Fruit fly (Drosophila melanogaster) whole organism, wandering third instar larva: ENCODE data around the gene Rbp.

Source experiments
- Abd-B ChIP-seq: fragments of >200 bp; optimal IDR thresholded peaks from 2 replicates; lab custom pipeline; 2017; ENCODE audit warnings: missing biosample characterization, missing genetic modification characterization
- CG32264 ChIP-seq: fragments of 200-800 bp; sonication (Bioruptor generic); optimal IDR thresholded peaks from 2 replicates; lab custom pipeline; 2016; ENCODE audit warnings: missing biosample characterization, missing genetic modification characterization
- CG9705 ChIP-seq: fragments of 200-800 bp; sonication (Bioruptor generic); optimal IDR thresholded peaks from 2 replicates; lab custom pipeline; 2018; ENCODE audit warnings: missing biosample characterization, mild to moderate bottlenecking, missing genetic modification characterization
- CrebA ChIP-seq: fragments of 200-800 bp; sonication (Bioruptor generic); optimal IDR thresholded peaks from 2 replicates; lab custom pipeline; 2016; ENCODE audit warnings: missing biosample characterization, mild to moderate bottlenecking, missing genetic modification characterization, borderline replicate concordance
- Dfd ChIP-seq: fragments of >200 bp; optimal IDR thresholded peaks from 2 replicates; lab custom pipeline; 2017; ENCODE audit warnings: missing biosample characterization, missing genetic modification characterization
- Dif ChIP-seq: fragments of 200-275, 200-300 bp; sonication (Bioruptor generic); optimal IDR thresholded peaks from 2 replicates; lab custom pipeline; 2018; ENCODE audit warnings: missing biosample characterization, missing genetic modification characterization; ENCODE audit not compliant: partially characterized antibody
- GATAd ChIP-seq: sonication (Bioruptor generic); optimal IDR thresholded peaks from 2 replicates; lab custom pipeline; 2016; ENCODE audit warnings: missing biosample characterization, missing genetic modification characterization
- HLH106 ChIP-seq: fragments of 200-800 bp; optimal IDR thresholded peaks from 3 replicates; lab custom pipeline; 2019; ENCODE audit warnings: missing biosample characterization, mild to moderate bottlenecking, missing genetic modification characterization, moderate library complexity
- Hnf4 ChIP-seq: fragments of 200-800 bp; sonication (Bioruptor generic); optimal IDR thresholded peaks from 2 replicates; lab custom pipeline; 2016; ENCODE audit warnings: missing biosample characterization, mild to moderate bottlenecking, missing genetic modification characterization
- Hr78 ChIP-seq: fragments of >200 bp; optimal IDR thresholded peaks from 2 replicates; lab custom pipeline; 2017; ENCODE audit warnings: missing biosample characterization, missing genetic modification characterization
- Hr83 ChIP-seq: fragments of 200-300 bp; sonication (Bioruptor generic); optimal IDR thresholded peaks from 2 replicates; lab custom pipeline; 2016; ENCODE audit warnings: missing biosample characterization, mild to moderate bottlenecking, missing genetic modification characterization, moderate library complexity; ENCODE audit not compliant: poor library complexity, severe bottlenecking
- Jra ChIP-seq: sonication (Bioruptor generic); optimal IDR thresholded peaks from 2 replicates; lab custom pipeline; 2016; ENCODE audit warnings: missing biosample characterization, missing genetic modification characterization
- Mio ChIP-seq: sonication (Bioruptor generic); optimal IDR thresholded peaks from 2 replicates; lab custom pipeline; 2016; ENCODE audit warnings: missing biosample characterization, missing genetic modification characterization
- Myc ChIP-seq: fragments of >200 bp; optimal IDR thresholded peaks from 2 replicates; lab custom pipeline; 2017
- N ChIP-seq: fragments of >200 bp; optimal IDR thresholded peaks from 2 replicates; lab custom pipeline; 2018; ENCODE audit warnings: missing biosample characterization, missing external identifiers, missing genetic modification characterization
- OdsH ChIP-seq: fragments of 200-800 bp; sonication (Bioruptor generic); optimal IDR thresholded peaks from 2 replicates; lab custom pipeline; 2016; ENCODE audit warnings: missing biosample characterization, mild to moderate bottlenecking, missing genetic modification characterization
- Rel ChIP-seq, 2 experiments: fragments of 200-800 bp; sonication (Bioruptor generic) in 1 of 2; optimal IDR thresholded peaks; 2 replicates in 1 of 2; 3 replicates in 1 of 2; lab custom pipeline; 2016 to 2019; ENCODE audit warnings: mild to moderate bottlenecking in 2 of 2, missing biosample characterization in 2 of 2, missing genetic modification characterization in 2 of 2, moderate library complexity in 1 of 2
- Sp1 ChIP-seq: fragments of 200-800 bp; sonication (Bioruptor generic); optimal IDR thresholded peaks from 3 replicates; lab custom pipeline; 2019; ENCODE audit warnings: missing biosample characterization, mild to moderate bottlenecking, missing genetic modification characterization, moderate library complexity
- Vsx2 ChIP-seq: fragments of 200-300, 225-300 bp; sonication (Bioruptor generic); optimal IDR thresholded peaks from 2 replicates; lab custom pipeline; 2018; ENCODE audit warnings: missing biosample characterization, missing genetic modification characterization; ENCODE audit not compliant: partially characterized antibody
- br ChIP-seq: fragments of 200-800 bp; sonication (Bioruptor generic); optimal IDR thresholded peaks from 2 replicates; lab custom pipeline; 2016; ENCODE audit warnings: missing biosample characterization, missing genetic modification characterization
- brk ChIP-seq: fragments of 200-800 bp; sonication (Bioruptor generic); optimal IDR thresholded peaks from 2 replicates; lab custom pipeline; 2016; ENCODE audit warnings: missing biosample characterization, mild to moderate bottlenecking, missing genetic modification characterization
- dl ChIP-seq, 2 experiments: fragments of 175-275, 200-275 bp in 1 of 2; fragments of 200-275 bp in 1 of 2; sonication (Bioruptor generic); optimal IDR thresholded peaks; lab custom pipeline; 2018; ENCODE audit warnings: mild to moderate bottlenecking in 2 of 2, missing biosample characterization in 2 of 2, missing genetic modification characterization in 2 of 2, moderate library complexity in 2 of 2; ENCODE audit not compliant: partially characterized antibody in 2 of 2, insufficient read depth in 1 of 2
- dmrt93B ChIP-seq: fragments of 200-800 bp; sonication (Bioruptor generic); optimal IDR thresholded peaks from 2 replicates; lab custom pipeline; 2018; ENCODE audit warnings: missing biosample characterization, mild to moderate bottlenecking, missing genetic modification characterization
- dsf ChIP-seq: sonication (Bioruptor generic); optimal IDR thresholded peaks from 2 replicates; lab custom pipeline; 2016; ENCODE audit warnings: missing biosample characterization, missing genetic modification characterization, borderline replicate concordance
- ey ChIP-seq: fragments of 200-800 bp; sonication (Bioruptor generic); optimal IDR thresholded peaks from 2 replicates; lab custom pipeline; 2016; ENCODE audit warnings: missing biosample characterization, missing genetic modification characterization
- foxo ChIP-seq, 2 experiments: fragments of 200-800 bp; sonication (Bioruptor generic); optimal IDR thresholded peaks; 2 replicates in 1 of 2; 3 replicates in 1 of 2; lab custom pipeline; 2016 to 2017; ENCODE audit warnings: missing biosample characterization in 2 of 2, missing genetic modification characterization in 2 of 2
- fru ChIP-seq: fragments of 200-800 bp; sonication (Bioruptor generic); optimal IDR thresholded peaks from 3 replicates; lab custom pipeline; 2016; ENCODE audit warnings: missing biosample characterization, mild to moderate bottlenecking, missing genetic modification characterization
- h ChIP-seq: fragments of 200-800 bp; sonication (Bioruptor generic); optimal IDR thresholded peaks from 3 replicates; lab custom pipeline; 2016; ENCODE audit warnings: missing biosample characterization, mild to moderate bottlenecking, missing genetic modification characterization
- jim ChIP-seq: fragments of 175-275, 200-325 bp; sonication (Bioruptor generic); optimal IDR thresholded peaks from 2 replicates; lab custom pipeline; 2016; ENCODE audit warnings: missing biosample characterization, mild to moderate bottlenecking, missing genetic modification characterization
- lola ChIP-seq: fragments of >200 bp; optimal IDR thresholded peaks from 2 replicates; lab custom pipeline; 2017; ENCODE audit warnings: missing biosample characterization, missing genetic modification characterization
- pan ChIP-seq: fragments of >200 bp; optimal IDR thresholded peaks from 2 replicates; lab custom pipeline; 2017
- psq ChIP-seq: fragments of 200-800 bp; sonication (Bioruptor generic); optimal IDR thresholded peaks from 3 replicates; lab custom pipeline; 2017; ENCODE audit warnings: missing biosample characterization, mild to moderate bottlenecking, missing genetic modification characterization, moderate library complexity
- rgr ChIP-seq: fragments of 200-800 bp; sonication (Bioruptor generic); optimal IDR thresholded peaks from 3 replicates; lab custom pipeline; 2016; ENCODE audit warnings: missing biosample characterization, mild to moderate bottlenecking, missing genetic modification characterization
- sage ChIP-seq: fragments of 200-800 bp; sonication (Bioruptor generic); optimal IDR thresholded peaks from 2 replicates; lab custom pipeline; 2016; ENCODE audit warnings: missing biosample characterization, mild to moderate bottlenecking, missing genetic modification characterization
- sv ChIP-seq: fragments of 200-800 bp; sonication (Bioruptor generic); optimal IDR thresholded peaks from 3 replicates; lab custom pipeline; 2016; ENCODE audit warnings: missing biosample characterization, missing genetic modification characterization
- tai ChIP-seq: sonication (Bioruptor generic); optimal IDR thresholded peaks from 2 replicates; lab custom pipeline; 2016; ENCODE audit warnings: missing biosample characterization, missing genetic modification characterization
- usp ChIP-seq: fragments of >200 bp; optimal IDR thresholded peaks from 2 replicates; lab custom pipeline; 2017; ENCODE audit warnings: missing biosample characterization, missing genetic modification characterization
- woc ChIP-seq: sonication (Bioruptor generic); optimal IDR thresholded peaks from 2 replicates; lab custom pipeline; 2016; ENCODE audit warnings: missing biosample characterization, mild to moderate bottlenecking, missing genetic modification characterization

The Rbp gene

DNA sequence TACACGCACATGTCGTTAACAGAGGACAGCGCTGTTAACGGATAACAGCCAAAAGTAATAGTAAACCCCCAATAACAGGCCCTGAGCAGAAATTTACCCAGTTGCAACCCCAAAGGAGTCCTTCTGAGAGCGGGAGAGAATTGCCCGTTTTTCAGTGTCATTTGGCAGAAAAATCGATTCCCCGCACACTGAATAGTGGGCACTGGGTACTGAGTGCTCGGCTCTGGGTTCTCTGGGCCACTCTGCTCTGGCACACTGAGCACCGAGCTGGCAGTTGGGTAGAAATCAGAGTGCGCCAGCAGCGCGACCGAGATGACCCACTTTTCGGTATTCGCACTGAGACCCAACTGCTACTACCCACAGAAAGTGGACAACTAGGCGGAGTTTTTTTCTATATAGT, at the start of gene Rbp:
Gene Rbp, plus strand, starts transcription at position 239 of the 400 bp plus-strand sequence.
- peak; percentile 21 for TF ChIP-seq Dif (GFP tag; lab: Kevin White, UChicago)
- no peak for TF ChIP-seq woc (GFP tag; lab: Kevin White, UChicago)

DNA sequence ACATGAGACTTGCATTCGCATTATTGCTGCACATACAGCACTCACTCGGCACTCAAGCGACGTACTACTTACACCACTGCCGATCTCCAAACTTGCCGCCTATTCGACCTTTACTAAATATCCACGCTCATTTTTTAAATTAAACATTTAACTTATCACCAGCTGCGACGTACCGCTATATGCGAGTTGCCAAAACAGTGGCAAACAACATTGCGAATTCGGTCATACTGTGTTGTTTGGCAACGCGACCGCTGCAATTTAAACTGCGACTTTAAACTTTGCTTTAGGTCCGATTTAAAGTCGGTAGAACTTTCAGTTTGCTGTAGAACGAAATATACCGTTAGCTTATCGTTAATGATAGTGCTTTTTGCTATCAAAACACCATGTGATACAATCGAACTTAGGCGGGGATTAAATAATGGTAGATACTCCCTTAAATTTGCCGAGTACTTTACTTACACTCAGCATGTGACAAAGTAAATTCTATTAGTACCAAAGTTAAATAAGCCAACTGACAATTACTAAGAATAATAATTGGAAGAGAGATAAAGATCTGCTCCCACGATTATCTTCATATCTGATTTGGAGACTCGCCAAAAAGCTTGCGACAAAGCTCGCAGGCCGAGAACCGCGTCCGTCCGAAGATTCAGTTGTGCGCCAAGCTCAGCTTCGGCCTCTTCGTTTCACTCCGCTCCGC, 46.2 kb upstream of the Rbp start, which contains the start of the genes CG6236 and ea:
Gene CG6236, minus strand, starts transcription at position 187 of the 697 bp plus-strand sequence.
Gene ea, plus strand, starts transcription at position 647 of the 697 bp plus-strand sequence.
- TF ChIP-seq Myc (peak; percentile 66), dsf (no peak)
- TF ChIP-seq, all 38 proteins: peak for 1

DNA sequence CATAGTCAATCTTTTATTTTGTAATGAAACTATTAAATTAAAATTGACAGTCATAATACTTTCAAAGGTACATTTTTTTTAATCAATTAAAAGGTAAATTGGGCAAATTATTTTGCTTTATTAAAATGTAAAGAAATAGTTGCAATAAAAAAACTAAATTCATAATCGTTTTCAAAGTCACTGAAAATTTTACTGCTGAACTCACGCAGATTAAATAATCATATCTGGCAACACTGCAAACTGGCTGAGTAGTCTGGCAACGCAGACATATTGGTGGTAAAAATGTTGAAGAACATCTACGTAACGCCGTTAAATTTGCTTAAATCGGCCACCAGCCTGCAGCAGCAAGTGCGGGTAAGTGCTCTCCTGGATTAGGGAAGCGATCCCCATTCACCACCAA, 44.0 kb upstream of the Rbp start, which contains the start of gene mRpL9:
Gene mRpL9, plus strand, starts transcription at position 267 of the 400 bp plus-strand sequence.
- TF ChIP-seq Hr83 (GFP tag; lab: Kevin White, UChicago) (peak; percentile 56), ey (peak; percentile 28), HLH106 (tag; lab: Kevin White, UChicago) (peak; percentile 57), Hnf4 (GFP tag; lab: Kevin White, UChicago) (no peak), OdsH (GFP tag; lab: Kevin White, UChicago) (peak; percentile 8)

DNA sequence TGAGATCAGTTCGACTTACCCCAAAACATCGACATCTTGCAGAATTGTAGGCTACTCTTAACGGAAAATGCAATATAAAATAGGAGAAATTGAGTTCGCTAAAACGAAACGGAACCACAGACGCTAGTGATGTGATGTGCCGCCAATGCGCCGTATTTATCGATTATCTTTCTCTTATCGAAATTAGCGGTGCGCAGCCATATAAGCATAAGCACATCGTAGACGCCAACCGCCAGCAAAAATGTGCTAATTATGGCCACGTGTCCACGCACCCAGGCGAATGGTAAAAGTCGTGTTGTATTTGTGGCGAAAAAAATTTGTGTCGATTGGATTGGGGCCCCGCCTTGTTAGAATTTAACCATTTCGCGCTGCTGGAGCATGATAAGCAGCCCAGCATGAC, 41.4 kb upstream of the Rbp start, which contains the start of the genes Fkbp39 and Cyfip:
Gene Fkbp39, minus strand, starts transcription at position 140 of the 400 bp plus-strand sequence.
Gene Cyfip, plus strand, starts transcription at position 273 of the 400 bp plus-strand sequence.
- no peak for TF ChIP-seq Abd-B (GFP tag; lab: Kevin White, UChicago)
- TF ChIP-seq brk = no peak
- no peak for TF ChIP-seq rgr (GFP tag; lab: Kevin White, UChicago)
- TF ChIP-seq jim (GFP tag; lab: Kevin White, UChicago) = no peak
- no peak for TF ChIP-seq Jra (GFP tag; lab: Kevin White, UChicago)
- TF ChIP-seq Hr78 = no peak
- TF ChIP-seq dmrt93B (GFP tag; lab: Kevin White, UChicago) = no peak
- no peak for TF ChIP-seq ey
- no peak for TF ChIP-seq pan (lab: Kevin White, UChicago)
- no peak for TF ChIP-seq Hnf4 (GFP tag; lab: Kevin White, UChicago)
- TF ChIP-seq CG9705 = no peak
- TF ChIP-seq tai (GFP tag; lab: Kevin White, UChicago) = no peak
- TF ChIP-seq psq (GFP tag; lab: Kevin White, UChicago) = peak; percentile 4
- TF ChIP-seq sv (GFP tag; lab: Kevin White, UChicago) = peak; percentile 21
- TF ChIP-seq fru = no peak
- TF ChIP-seq lola = no peak
- TF ChIP-seq Hr83 (GFP tag; lab: Kevin White, UChicago) = peak; percentile 86
- TF ChIP-seq Vsx2 (GFP tag; lab: Kevin White, UChicago) = no peak
- no peak for TF ChIP-seq CrebA (GFP tag; lab: Kevin White, UChicago)
- no peak for TF ChIP-seq Dfd
- TF ChIP-seq Mio (GFP tag; lab: Kevin White, UChicago) = no peak
- TF ChIP-seq GATAd (GFP tag; lab: Kevin White, UChicago) = no peak
- TF ChIP-seq h (GFP tag; lab: Kevin White, UChicago) = no peak
- no peak for TF ChIP-seq foxo (GFP tag; optimal IDR thresholded peaks at IDR 0.05; lab: Kevin White, UChicago)
- TF ChIP-seq Dif (GFP tag; lab: Kevin White, UChicago) = no peak
- TF ChIP-seq N (GFP tag; lab: Kevin White, UChicago) = no peak
- TF ChIP-seq Sp1 (GFP tag; lab: Kevin White, UChicago) = peak; percentile 22
- TF ChIP-seq woc (GFP tag; lab: Kevin White, UChicago) = no peak
- peak; percentile 37 for TF ChIP-seq OdsH (GFP tag; lab: Kevin White, UChicago)
- no peak for TF ChIP-seq dl (GFP tag; optimal IDR thresholded peaks at IDR 0.05; lab: Kevin White, UChicago; ENCODE audit: insufficient read depth in 1 of 2, partially characterized antibody in 2 of 2)
- TF ChIP-seq br (GFP tag; lab: Kevin White, UChicago) = no peak
- TF ChIP-seq sage = no peak
- TF ChIP-seq Myc = peak; percentile 79
- TF ChIP-seq Rel (GFP tag; optimal IDR thresholded peaks at IDR 0.05; lab: Kevin White, UChicago) = no peak
- TF ChIP-seq Rel (tag; optimal IDR thresholded peaks at IDR 0.05; lab: Kevin White, UChicago) = peak; percentile 47
- no peak for TF ChIP-seq dsf
- TF ChIP-seq CG32264 (GFP tag; lab: Kevin White, UChicago) = no peak
- no peak for TF ChIP-seq usp (GFP tag; lab: Kevin White, UChicago)
- peak; percentile 49 for TF ChIP-seq HLH106 (tag; lab: Kevin White, UChicago)
